Worm (Caenorhabditis elegans) whole organism, young adult: Measurements from ENCODE around the gene exos-1.

Source experiments
- F55B11.4 ChIP-seq: sonication (generic microtip); optimal IDR thresholded peaks from 2 replicates; lab custom pipeline; 2016; ENCODE audit warnings: missing compliant biosample characterization, missing genetic modification characterization, borderline replicate concordance; ENCODE audit not compliant: insufficient read depth
- nhr-120 ChIP-seq: fragments of 200-800 bp; sonication (Bioruptor generic); IDR thresholded peaks from 2 replicates; pipeline ENCODE4 v1.3.6; 2022; ENCODE audit warnings: missing genetic modification characterization, missing compliant biosample characterization

DNA sequence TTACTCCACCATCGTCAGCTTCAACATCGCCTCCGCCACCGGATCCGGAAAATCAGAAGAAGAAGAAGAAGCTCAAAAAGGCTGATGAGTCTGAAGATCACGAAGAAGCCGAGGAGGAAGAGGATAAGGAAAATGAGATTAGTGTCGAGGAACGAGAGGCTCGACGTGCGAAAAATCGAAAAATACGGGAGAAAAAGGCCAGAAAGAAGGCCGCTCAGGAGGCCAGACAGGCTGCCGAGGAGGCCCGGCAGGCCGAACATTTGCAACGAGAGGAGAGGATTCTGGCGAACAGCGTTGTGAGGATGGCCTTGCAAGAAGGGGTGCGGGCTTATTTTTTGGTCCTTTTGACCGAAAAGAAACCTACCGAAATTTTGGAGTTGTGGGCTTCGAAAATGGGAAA lies 36.4 kb downstream of the exos-1 start:
- TF ChIP-seq F55B11.4 (tag; lab: Kevin White, UChicago) (no peak), nhr-120 (no peak)
